Worm (Caenorhabditis elegans) whole organism, young adult: Measurements from ENCODE around the gene W02A2.5.
A peak's percentile ranks its signal among the peaks of the same experiment; 100 is the strongest.

ENCODE experiments used
- B0336.3 ChIP-seq: fragments of 200-800 bp; sonication (Bioruptor generic); IDR thresholded peaks from 2 replicates; pipeline ENCODE4 v1.3.6; 2022; ENCODE audit warnings: missing genetic modification characterization, missing compliant biosample characterization
- C17E4.6 ChIP-seq: fragments of 200-800 bp; sonication (Bioruptor generic); IDR thresholded peaks from 2 replicates; pipeline ENCODE4 v1.3.6; 2022; ENCODE audit warnings: missing genetic modification reagents, missing genetic modification characterization, missing compliant biosample characterization
- F33H1.4 ChIP-seq: fragments of 200-800 bp; sonication (Bioruptor generic); IDR thresholded peaks from 2 replicates; pipeline ENCODE4 v1.3.6; 2022; ENCODE audit warnings: missing genetic modification reagents, missing genetic modification characterization, missing compliant biosample characterization
- F55B11.4 ChIP-seq: sonication (generic microtip); optimal IDR thresholded peaks from 2 replicates; lab custom pipeline; 2016; ENCODE audit warnings: missing compliant biosample characterization, missing genetic modification characterization, borderline replicate concordance; ENCODE audit not compliant: insufficient read depth
- F57A8.1 ChIP-seq: fragments of 200-800 bp; sonication (Bioruptor generic); optimal IDR thresholded peaks from 2 replicates; lab custom pipeline; 2018; ENCODE audit warnings: mild to moderate bottlenecking, missing genetic modification characterization, moderate library complexity, missing compliant biosample characterization
- K11D2.4 ChIP-seq: fragments of 200-800 bp; sonication (Bioruptor generic); IDR thresholded peaks from 2 replicates; pipeline ENCODE4 v1.3.6; 2022; ENCODE audit warnings: missing genetic modification reagents, missing genetic modification characterization, missing compliant biosample characterization
- T07F8.4 ChIP-seq: sonication (generic microtip); optimal IDR thresholded peaks from 2 replicates; lab custom pipeline; 2016; ENCODE audit warnings: mild to moderate bottlenecking, missing genetic modification characterization, moderate library complexity, missing compliant biosample characterization
- Y56A3A.18 ChIP-seq: fragments of 200-800 bp; sonication (Bioruptor generic); IDR thresholded peaks from 2 replicates; pipeline ENCODE4 v1.3.6; 2022; ENCODE audit warnings: missing genetic modification reagents, missing genetic modification characterization, missing compliant biosample characterization
- atf-7 ChIP-seq: sonication (generic microtip); optimal IDR thresholded peaks from 2 replicates; lab custom pipeline; 2017; ENCODE audit warnings: mild to moderate bottlenecking, missing genetic modification characterization, missing compliant biosample characterization
- attf-5 ChIP-seq: fragments of 200-800 bp; sonication (Bioruptor generic); optimal IDR thresholded peaks from 2 replicates; lab custom pipeline; 2018; ENCODE audit warnings: mild to moderate bottlenecking, missing genetic modification characterization, missing compliant biosample characterization
- cebp-1 ChIP-seq, 2 experiments: fragments of 200-800 bp in 1 of 2; sonication (Bioruptor generic) in 1 of 2; sonication (generic microtip) in 1 of 2; IDR thresholded peaks in 1 of 2; optimal IDR thresholded peaks in 1 of 2; 2 replicates each; pipeline versions ENCODE4 v1.3.6 to Lab custom; 2017 to 2022; ENCODE audit warnings: missing compliant biosample characterization in 2 of 2, missing genetic modification characterization in 2 of 2, mild to moderate bottlenecking in 1 of 2, missing genetic modification reagents in 1 of 2, moderate library complexity in 1 of 2
- ceh-27 ChIP-seq: fragments of 200-800 bp; sonication (Bioruptor generic); optimal IDR thresholded peaks from 2 replicates; lab custom pipeline; 2018; ENCODE audit warnings: mild to moderate bottlenecking, missing genetic modification characterization, moderate library complexity, missing compliant biosample characterization
- ceh-58 ChIP-seq: fragments of 200-800 bp; sonication (Bioruptor generic); IDR thresholded peaks from 2 replicates; pipeline ENCODE4 v1.3.6; 2022; ENCODE audit warnings: missing genetic modification characterization, missing compliant biosample characterization
- ceh-79 ChIP-seq: sonication (generic microtip); optimal IDR thresholded peaks from 2 replicates; lab custom pipeline; 2017; ENCODE audit warnings: mild to moderate bottlenecking, missing genetic modification characterization, missing compliant biosample characterization
- ceh-91 ChIP-seq: fragments of 200-800 bp; sonication (Bioruptor generic); IDR thresholded peaks from 2 replicates; pipeline ENCODE4 v1.3.6; 2022; ENCODE audit warnings: missing genetic modification reagents, missing genetic modification characterization, missing compliant biosample characterization
- chd-7 ChIP-seq: sonication (generic microtip); optimal IDR thresholded peaks from 2 replicates; lab custom pipeline; 2016; ENCODE audit warnings: mild to moderate bottlenecking, missing genetic modification characterization, moderate library complexity, missing compliant biosample characterization
- dox-1 ChIP-seq: fragments of 200-800 bp; sonication (Bioruptor generic); IDR thresholded peaks from 2 replicates; pipeline ENCODE4 v1.3.6; 2022; ENCODE audit warnings: missing genetic modification reagents, missing genetic modification characterization, missing compliant biosample characterization
- efl-1 ChIP-seq: fragments of 150-350 bp; optimal IDR thresholded peaks from 2 replicates; lab custom pipeline; 2014; ENCODE audit warnings: missing biosample characterization, missing genetic modification reagents, missing genetic modification characterization
- ets-4 ChIP-seq: fragments of 200-800 bp; sonication (Bioruptor generic); optimal IDR thresholded peaks from 2 replicates; lab custom pipeline; 2018; ENCODE audit warnings: mild to moderate bottlenecking, missing genetic modification characterization, missing compliant biosample characterization
- fkh-3 ChIP-seq: sonication (generic microtip); optimal IDR thresholded peaks from 2 replicates; lab custom pipeline; 2016; ENCODE audit warnings: mild to moderate bottlenecking, missing genetic modification characterization, missing compliant biosample characterization
- gei-17 ChIP-seq: fragments of 200-800 bp; sonication (Bioruptor generic); optimal IDR thresholded peaks from 2 replicates; lab custom pipeline; 2018; ENCODE audit warnings: mild to moderate bottlenecking, missing genetic modification characterization, missing compliant biosample characterization
- hlh-12 ChIP-seq: sonication (generic microtip); optimal IDR thresholded peaks from 2 replicates; lab custom pipeline; 2016; ENCODE audit warnings: missing genetic modification characterization, missing compliant biosample characterization
- hmg-20 ChIP-seq: fragments of 200-800 bp; sonication (Bioruptor generic); IDR thresholded peaks from 2 replicates; pipeline ENCODE4 v1.3.6; 2022; ENCODE audit warnings: missing genetic modification reagents, missing genetic modification characterization, missing compliant biosample characterization
- hrde-1 ChIP-seq: sonication (generic microtip); optimal IDR thresholded peaks from 2 replicates; lab custom pipeline; 2016; ENCODE audit warnings: missing genetic modification characterization, mild to moderate bottlenecking, missing compliant biosample characterization, moderate library complexity, missing genotype, missing genetic modification reagents, borderline replicate concordance
- hsf-1 ChIP-seq: fragments of 200-800 bp; sonication (Bioruptor generic); IDR thresholded peaks from 2 replicates; pipeline ENCODE4 v1.3.6; 2022; ENCODE audit warnings: missing genetic modification reagents, missing genetic modification characterization, missing compliant biosample characterization
- let-526 ChIP-seq: fragments of 200-800 bp; sonication (Bioruptor generic); IDR thresholded peaks from 2 replicates; pipeline ENCODE4 v1.3.6; 2022; ENCODE audit warnings: missing genetic modification reagents, missing genetic modification characterization, missing compliant biosample characterization
- lsl-1 ChIP-seq: fragments of 200-800 bp; sonication (Bioruptor generic); optimal IDR thresholded peaks from 2 replicates; lab custom pipeline; 2018; ENCODE audit warnings: mild to moderate bottlenecking, missing genetic modification characterization, moderate library complexity, missing compliant biosample characterization
- lsy-27 ChIP-seq: sonication (generic microtip); optimal IDR thresholded peaks from 2 replicates; lab custom pipeline; 2017; ENCODE audit warnings: missing genetic modification characterization, mild to moderate bottlenecking, missing compliant biosample characterization, antibody characterized with exemption, missing genotype, borderline replicate concordance; ENCODE audit not compliant: insufficient read depth
- madf-3 ChIP-seq: fragments of 200-800 bp; sonication (Bioruptor generic); IDR thresholded peaks from 2 replicates; pipeline ENCODE4 v1.3.6; 2022; ENCODE audit warnings: missing genetic modification reagents, missing genetic modification characterization, missing compliant biosample characterization
- madf-6 ChIP-seq: fragments of 200-800 bp; sonication (Bioruptor generic); IDR thresholded peaks from 2 replicates; pipeline ENCODE4 v1.3.6; 2022; ENCODE audit warnings: missing genetic modification reagents, missing genetic modification characterization, missing compliant biosample characterization
- madf-8 ChIP-seq: fragments of 200-800 bp; sonication (Bioruptor generic); conservative IDR thresholded peaks from 2 replicates; pipeline ENCODE4 v1.3.6; 2022; ENCODE audit warnings: missing genetic modification reagents, missing genetic modification characterization, missing compliant biosample characterization
- mcd-1 ChIP-seq: fragments of 200-800 bp; sonication (Bioruptor generic); IDR thresholded peaks from 2 replicates; pipeline ENCODE4 v1.3.6; 2022; ENCODE audit warnings: missing genetic modification reagents, missing genetic modification characterization, missing compliant biosample characterization
- mel-28 ChIP-seq: sonication (generic microtip); optimal IDR thresholded peaks from 2 replicates; lab custom pipeline; 2016; ENCODE audit warnings: borderline replicate concordance, mild to moderate bottlenecking, missing genetic modification characterization, missing compliant biosample characterization
- mes-4 ChIP-seq: sonication (generic microtip); optimal IDR thresholded peaks from 2 replicates; lab custom pipeline; 2016; ENCODE audit warnings: missing genotype, missing genetic modification characterization, missing compliant biosample characterization
- nfyb-1 ChIP-seq: fragments of 200-800 bp; sonication (Bioruptor generic); IDR thresholded peaks from 2 replicates; pipeline ENCODE4 v1.3.6; 2022; ENCODE audit warnings: missing genetic modification reagents, missing genetic modification characterization, missing compliant biosample characterization
- nhr-80 ChIP-seq: sonication (generic microtip); optimal IDR thresholded peaks from 2 replicates; lab custom pipeline; 2016; ENCODE audit warnings: missing genetic modification characterization, missing compliant biosample characterization
- nhr-90 ChIP-seq: sonication (generic microtip); optimal IDR thresholded peaks from 2 replicates; lab custom pipeline; 2016; ENCODE audit warnings: missing genotype, mild to moderate bottlenecking, missing genetic modification characterization, missing compliant biosample characterization
- pbrm-1 ChIP-seq: fragments of 200-800 bp; sonication (Bioruptor generic); IDR thresholded peaks from 2 replicates; pipeline ENCODE4 v1.3.6; 2022; ENCODE audit warnings: missing genetic modification reagents, missing genetic modification characterization, missing compliant biosample characterization
- pha-4 ChIP-seq: fragments of 150-350 bp; sonication (generic microtip); optimal IDR thresholded peaks from 2 replicates; lab custom pipeline; 2014; ENCODE audit warnings: missing biosample characterization, missing genetic modification reagents, missing genetic modification characterization
- rec-8 ChIP-seq, 2 experiments: sonication (generic microtip); optimal IDR thresholded peaks; 2 replicates each; lab custom pipeline; 2016; ENCODE audit warnings: mild to moderate bottlenecking in 2 of 2, missing genetic modification characterization in 2 of 2, missing genetic modification reagents in 2 of 2, missing genotype in 2 of 2, missing biosample characterization in 1 of 2, missing compliant biosample characterization in 1 of 2, moderate library complexity in 1 of 2
- snpc-4 ChIP-seq, 5 experiments: fragments of 150-350 bp in 1 of 5; sonication (generic microtip) in 4 of 5; optimal IDR thresholded peaks; 2 replicates each; lab custom pipeline; 2014 to 2018; ENCODE audit warnings: missing genetic modification characterization in 5 of 5, missing biosample characterization in 3 of 5, antibody characterized with exemption in 2 of 5, mild to moderate bottlenecking in 2 of 5, missing compliant biosample characterization in 2 of 5, missing genotype in 2 of 5, moderate library complexity in 2 of 5, missing genetic modification reagents in 1 of 5
- somi-1 ChIP-seq: fragments of 200-800 bp; sonication (Bioruptor generic); optimal IDR thresholded peaks from 2 replicates; lab custom pipeline; 2018; ENCODE audit warnings: mild to moderate bottlenecking, missing genetic modification characterization, missing compliant biosample characterization
- sptf-2 ChIP-seq: fragments of 200-800 bp; sonication (Bioruptor generic); optimal IDR thresholded peaks from 2 replicates; lab custom pipeline; 2018; ENCODE audit warnings: mild to moderate bottlenecking, missing genetic modification characterization, missing compliant biosample characterization
- unc-62 ChIP-seq: fragments of 150-350 bp; optimal IDR thresholded peaks from 2 replicates; lab custom pipeline; 2014; ENCODE audit warnings: missing biosample characterization, missing genetic modification reagents, missing genetic modification characterization
- ztf-18 ChIP-seq: sonication (generic microtip); optimal IDR thresholded peaks from 2 replicates; lab custom pipeline; 2016; ENCODE audit warnings: missing genotype, mild to moderate bottlenecking, missing genetic modification characterization, missing compliant biosample characterization
- ztf-26 ChIP-seq: sonication (generic microtip); optimal IDR thresholded peaks from 2 replicates; lab custom pipeline; 2017; ENCODE audit warnings: missing genetic modification characterization, missing compliant biosample characterization

The W02A2.5 gene

DNA sequence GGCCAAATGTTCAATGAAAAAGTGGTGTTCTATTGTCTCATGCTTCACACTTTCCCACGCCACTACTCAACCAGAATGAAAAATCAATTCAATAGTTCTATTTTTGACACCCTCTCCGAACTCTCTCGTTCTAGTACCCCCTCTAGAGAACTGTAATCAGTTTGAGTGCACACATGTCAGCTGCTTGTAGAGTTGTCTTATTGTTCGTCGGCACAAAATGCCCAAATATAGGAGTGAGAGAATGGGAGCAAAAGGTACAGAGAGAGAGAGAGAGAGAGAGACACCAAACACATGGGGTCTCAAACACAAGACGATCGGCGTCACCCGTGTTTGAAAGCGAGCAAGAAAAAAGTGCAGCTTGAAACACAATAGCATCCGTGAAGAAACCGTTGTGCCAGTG is 8.4 kb upstream of the W02A2.5 start:
- TF ChIP-seq ceh-27 (GFP tag; lab: Kevin White, UChicago), result no peak
- TF ChIP-seq hrde-1, result no peak
- TF ChIP-seq unc-62, result no peak
- TF ChIP-seq T07F8.4 (tag; lab: Kevin White, UChicago), result no peak
- 0 out of 2 replicates have a peak, but pooled peaks have one; percentile 41 for TF ChIP-seq dox-1
- TF ChIP-seq hmg-20, result no peak
- no peak for TF ChIP-seq ztf-18
- no peak for TF ChIP-seq lsl-1
- no peak for TF ChIP-seq F57A8.1 (GFP tag; lab: Kevin White, UChicago)
- no peak for TF ChIP-seq C17E4.6 (GFP tag; lab: Robert Waterston, UW)
- no peak for TF ChIP-seq ceh-91 (GFP tag; lab: Robert Waterston, UW)
- no peak for TF ChIP-seq mel-28 (tag; lab: Kevin White, UChicago)
- no peak for TF ChIP-seq pbrm-1 (GFP tag; lab: Robert Waterston, UW)
- TF ChIP-seq somi-1 (GFP tag; lab: Kevin White, UChicago), result no peak
- peak; percentile 18 for TF ChIP-seq ztf-26 (tag; lab: Kevin White, UChicago)
- TF ChIP-seq F55B11.4, result no peak
- TF ChIP-seq madf-8 (GFP tag; lab: Robert Waterston, UW), result no peak
- no peak for TF ChIP-seq sptf-2 (GFP tag; lab: Kevin White, UChicago)
- TF ChIP-seq ceh-79 (tag; lab: Kevin White, UChicago), result no peak
- peak; percentile 14 for TF ChIP-seq atf-7 (tag; lab: Kevin White, UChicago)
- no peak for TF ChIP-seq hsf-1
- TF ChIP-seq B0336.3 (GFP tag; lab: Robert Waterston, UW), result peak; percentile 43; the same call in 1 of the 2 replicates
- TF ChIP-seq rec-8 (tag; optimal IDR thresholded peaks at IDR 0.05; lab: Kevin White, UChicago), result no peak
- TF ChIP-seq nfyb-1, result 0 out of 2 replicates have a peak, but pooled peaks have one; percentile 29
- peak; percentile 92 for TF ChIP-seq nhr-80
- TF ChIP-seq gei-17 (GFP tag; lab: Kevin White, UChicago), result no peak
- TF ChIP-seq efl-1 (GFP tag; lab: Kevin White, UChicago), result no peak
- no peak for TF ChIP-seq snpc-4 (GFP tag; optimal IDR thresholded peaks at IDR 0.05; lab: Kevin White, UChicago)
- TF ChIP-seq snpc-4 (tag; optimal IDR thresholded peaks at IDR 0.05; lab: Kevin White, UChicago), result peak in 1 of 4 experiments; percentile 2
- TF ChIP-seq nhr-90 (tag; lab: Kevin White, UChicago), result no peak
- no peak for TF ChIP-seq K11D2.4 (GFP tag; lab: Robert Waterston, UW)
- TF ChIP-seq pha-4 (tag; lab: Kevin White, UChicago), result no peak
- TF ChIP-seq hlh-12 (tag; lab: Kevin White, UChicago), result no peak
- no peak for TF ChIP-seq mcd-1 (GFP tag; lab: Robert Waterston, UW)
- TF ChIP-seq madf-6, result no peak
- no peak for TF ChIP-seq mes-4
- TF ChIP-seq lsy-27 (tag; lab: Kevin White, UChicago), result no peak
- no peak for TF ChIP-seq chd-7 (tag; lab: Kevin White, UChicago)
- TF ChIP-seq F33H1.4 (GFP tag; lab: Robert Waterston, UW), result no peak
- TF ChIP-seq ceh-58, result no peak
- no peak for TF ChIP-seq let-526 (GFP tag; lab: Robert Waterston, UW)
- peak; percentile 11 for TF ChIP-seq attf-5 (GFP tag; lab: Kevin White, UChicago)
- TF ChIP-seq fkh-3 (tag; lab: Kevin White, UChicago), result no peak
- no peak for TF ChIP-seq madf-3 (GFP tag; lab: Robert Waterston, UW)
- TF ChIP-seq Y56A3A.18 (GFP tag; lab: Robert Waterston, UW), result no peak
- no peak for TF ChIP-seq cebp-1 (GFP tag; IDR thresholded peaks at IDR 0.05; lab: Robert Waterston, UW)
- TF ChIP-seq cebp-1 (tag; optimal IDR thresholded peaks at IDR 0.05; lab: Kevin White, UChicago), result peak; percentile 60
- no peak for TF ChIP-seq ets-4 (GFP tag; lab: Kevin White, UChicago)
- TF ChIP-seq, all 124 proteins: peak for 9
